Fruit fly (Drosophila melanogaster): Measurements from ENCODE around the gene kl-2.
"Not testable (repeated sequence)": the region's sequence is repeated elsewhere in the genome, so short reads cannot be mapped to it uniquely, and the experiment has no call there.

kl-2 gene

dm6 chrY:572788-573187 is at the start of gene kl-2:
Gene kl-2 (plus strand): TSS chrY:573088.
- no peak for TF ChIP-seq noc (tag; optimal IDR thresholded peaks at IDR 0.05)

DNA sequence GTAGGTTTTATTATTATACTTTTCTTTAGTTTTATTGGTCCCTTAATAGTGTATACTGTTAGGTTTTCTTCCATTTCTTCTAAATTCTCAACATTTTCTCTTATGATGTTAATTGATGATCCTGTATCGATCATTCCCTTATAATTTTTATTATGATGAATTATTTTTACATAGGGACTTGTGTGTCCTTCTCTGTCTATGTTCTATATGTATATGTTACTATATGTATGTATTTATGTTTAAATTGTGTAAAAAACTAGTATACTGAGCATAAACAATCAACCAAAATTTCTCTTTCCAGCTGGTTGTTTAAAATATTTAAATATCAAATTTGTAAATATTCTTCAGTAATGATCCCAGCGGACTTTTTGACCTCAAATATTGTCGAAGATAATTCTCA is 129.2 kb downstream of the kl-2 start, which contains the start of gene ARY:
TSS of gene ARY (plus strand) at position 301 of the 400 bp plus-strand sequence.
- not testable (repeated sequence) for TF ChIP-seq noc (tag; optimal IDR thresholded peaks at IDR 0.05)
